Fruit fly (Drosophila melanogaster) whole organism, adult: ENCODE results near the gene CG10748.

Experiments
- CG11617 ChIP-seq: fragments of 200-800 bp; sonication (Bioruptor generic); optimal IDR thresholded peaks from 2 replicates; lab custom pipeline; 2017; ENCODE audit warnings: mild to moderate bottlenecking, missing biosample characterization, missing genetic modification reagents, missing genetic modification characterization
- CG12768 ChIP-seq: fragments of 200-800 bp; sonication (Bioruptor generic); optimal IDR thresholded peaks from 2 replicates; lab custom pipeline; 2017; ENCODE audit warnings: missing biosample characterization, missing genetic modification characterization, mild to moderate bottlenecking, moderate library complexity, missing genetic modification reagents
- CG14711 ChIP-seq: fragments of 200-800 bp; sonication (Bioruptor generic); optimal IDR thresholded peaks from 2 replicates; lab custom pipeline; 2018; ENCODE audit warnings: missing biosample characterization, mild to moderate bottlenecking, missing genetic modification characterization, moderate library complexity
- CG1620 ChIP-seq: fragments of 200-800 bp; sonication (Bioruptor generic); optimal IDR thresholded peaks from 2 replicates; lab custom pipeline; 2016; ENCODE audit warnings: missing biosample characterization, missing genetic modification characterization
- CG33017 ChIP-seq: fragments of 200-800 bp; sonication (Bioruptor generic); optimal IDR thresholded peaks from 2 replicates; lab custom pipeline; 2018; ENCODE audit warnings: missing biosample characterization, mild to moderate bottlenecking, missing genetic modification characterization, moderate library complexity
- CG5204 ChIP-seq: fragments of 200-800 bp; sonication (Bioruptor generic); optimal IDR thresholded peaks from 2 replicates; lab custom pipeline; 2016; ENCODE audit warnings: missing biosample characterization, missing genetic modification characterization
- CG7045 ChIP-seq: fragments of 200-800 bp; sonication (Bioruptor generic); optimal IDR thresholded peaks from 2 replicates; lab custom pipeline; 2017; ENCODE audit warnings: missing biosample characterization, mild to moderate bottlenecking, missing genetic modification characterization
- CG7101 ChIP-seq: fragments of 200-800 bp; sonication (Bioruptor generic); optimal IDR thresholded peaks from 2 replicates; lab custom pipeline; 2018; ENCODE audit warnings: missing biosample characterization, mild to moderate bottlenecking, missing genetic modification characterization, moderate library complexity
- Clk ChIP-seq: fragments of 200-800 bp; sonication (Bioruptor generic); optimal IDR thresholded peaks from 2 replicates; lab custom pipeline; 2017; ENCODE audit warnings: missing biosample characterization, missing genetic modification characterization
- Hr96 ChIP-seq: fragments of 200-800 bp; sonication (Bioruptor generic); optimal IDR thresholded peaks from 2 replicates; lab custom pipeline; 2016; ENCODE audit warnings: missing biosample characterization, missing genetic modification characterization
- Mnt ChIP-seq: fragments of 200-800 bp; sonication (Bioruptor generic); optimal IDR thresholded peaks from 2 replicates; lab custom pipeline; 2016; ENCODE audit warnings: missing biosample characterization, mild to moderate bottlenecking, missing genetic modification characterization
- bab1 ChIP-seq: fragments of 200-800 bp; sonication (Bioruptor generic); optimal IDR thresholded peaks from 3 replicates; lab custom pipeline; 2019; ENCODE audit warnings: missing biosample characterization, mild to moderate bottlenecking, missing genetic modification characterization, moderate library complexity
- cic ChIP-seq: fragments of 200-800 bp; sonication (Bioruptor generic); optimal IDR thresholded peaks from 2 replicates; lab custom pipeline; 2017; ENCODE audit warnings: missing biosample characterization, mild to moderate bottlenecking, missing genetic modification characterization, moderate library complexity
- cnc ChIP-seq, 2 experiments: fragments of >200 bp; optimal IDR thresholded peaks; 2 replicates each; lab custom pipeline; 2017
- kay ChIP-seq: fragments of 200-800 bp; sonication (Bioruptor generic); peaks from one replicate; lab custom pipeline; 2016; ENCODE audit warnings: missing biosample characterization, missing genetic modification characterization, borderline replicate concordance
- ovo ChIP-seq: fragments of 200-800 bp; sonication (Bioruptor generic); optimal IDR thresholded peaks from 2 replicates; lab custom pipeline; 2016; ENCODE audit warnings: missing biosample characterization, missing genetic modification characterization
- tj ChIP-seq: fragments of 200-800 bp; sonication (Bioruptor generic); optimal IDR thresholded peaks from 3 replicates; lab custom pipeline; 2017; ENCODE audit warnings: missing biosample characterization, mild to moderate bottlenecking, missing genetic modification characterization, moderate library complexity
- toe ChIP-seq: fragments of 200-800 bp; sonication (Bioruptor generic); optimal IDR thresholded peaks from 2 replicates; lab custom pipeline; 2016; ENCODE audit warnings: missing biosample characterization, missing genetic modification characterization

The CG10748 gene

dm6 chr3L:12967633-12968032 is 4.5 kb downstream of the CG10748 start, which contains the start of gene Or69a:
Gene Or69a, minus strand, starts transcription at chr3L:12967733.
- TF ChIP-seq CG7045 (GFP tag; lab: Kevin White, UChicago) (no peak), cnc (optimal IDR thresholded peaks at IDR 0.05; lab: Kevin White, UChicago) (no peak), CG12768 (GFP tag; lab: Kevin White, UChicago) (no peak), CG14711 (tag; lab: Kevin White, UChicago) (no peak), CG5204 (GFP tag; lab: Kevin White, UChicago) (no peak), CG1620 (GFP tag; lab: Kevin White, UChicago) (no peak), Hr96 (GFP tag; lab: Kevin White, UChicago) (no peak), cic (GFP tag; lab: Kevin White, UChicago) (no peak), tj (GFP tag; lab: Kevin White, UChicago) (no peak), CG33017 (tag; lab: Kevin White, UChicago) (no peak)

DNA sequence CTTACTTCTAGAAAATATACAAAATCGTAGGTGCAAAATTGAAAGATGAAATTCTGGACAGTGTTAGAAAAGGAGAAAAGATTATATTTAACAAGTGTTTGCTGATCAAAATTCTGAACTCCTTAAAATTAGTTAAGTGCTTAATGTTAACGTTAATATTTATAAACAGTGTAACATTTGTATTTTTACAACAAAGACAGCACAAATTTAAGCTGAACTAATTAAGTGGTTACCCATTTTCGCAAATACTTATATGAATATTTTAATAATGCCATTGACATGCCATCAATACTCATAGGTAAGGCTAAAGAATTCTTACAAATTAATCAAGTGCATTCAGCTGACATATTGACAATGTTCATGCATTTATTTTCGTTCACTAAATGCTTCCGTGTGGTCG is 17.6 kb downstream of the CG10748 start, which contains the start of gene CG10752:
Gene CG10752 (minus strand): TSS at position 101 of the 400 bp plus-strand sequence.
- TF ChIP-seq Mnt (GFP tag; lab: Kevin White, UChicago) (no peak), CG14711 (tag; lab: Kevin White, UChicago) (no peak), CG7045 (GFP tag; lab: Kevin White, UChicago) (no peak), tj (GFP tag; lab: Kevin White, UChicago) (no peak), CG1620 (GFP tag; lab: Kevin White, UChicago) (no peak), CG7101 (no peak), cnc (optimal IDR thresholded peaks at IDR 0.05; lab: Kevin White, UChicago) (no peak), CG11617 (GFP tag; lab: Kevin White, UChicago) (no peak), ovo (no peak), kay (no peak), Hr96 (GFP tag; lab: Kevin White, UChicago) (no peak), bab1 (GFP tag; lab: Kevin White, UChicago) (no peak), toe (no peak), Clk (GFP tag; lab: Kevin White, UChicago) (no peak)

DNA sequence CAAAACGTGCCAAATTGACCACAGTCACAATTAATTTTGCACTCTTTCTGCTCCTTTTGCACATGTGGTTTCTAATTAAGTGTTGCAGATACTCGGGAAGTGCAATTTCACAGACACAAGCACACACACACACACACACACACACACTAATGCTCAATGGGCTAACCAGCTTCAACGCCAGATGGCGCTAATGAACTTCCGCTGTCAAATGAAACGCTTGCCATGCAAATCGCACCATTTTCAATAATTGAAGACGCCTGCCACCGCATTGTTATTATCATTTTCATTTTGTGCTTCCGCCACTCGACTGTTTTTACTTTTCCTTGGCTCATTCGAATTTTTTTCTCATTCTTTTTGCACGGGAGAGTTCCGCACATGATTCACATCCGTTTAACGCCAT is 22.8 kb downstream of the CG10748 start:
- TF ChIP-seq toe, result no peak
- no peak for TF ChIP-seq cnc (optimal IDR thresholded peaks at IDR 0.05; lab: Kevin White, UChicago)
- no peak for TF ChIP-seq CG5204 (GFP tag; lab: Kevin White, UChicago)
- no peak for TF ChIP-seq ovo
- no peak for TF ChIP-seq CG12768 (GFP tag; lab: Kevin White, UChicago)
- TF ChIP-seq CG14711 (tag; lab: Kevin White, UChicago), result no peak
- no peak for TF ChIP-seq CG7101
